Fruit fly (Drosophila melanogaster) whole organism, embryonic: Measurements from ENCODE around the gene CG15382.

Experiments used
- ATbp ChIP-seq: fragments of 200-800 bp; sonication (Bioruptor generic); optimal IDR thresholded peaks from 2 replicates; lab custom pipeline; 2017; ENCODE audit warnings: missing biosample characterization, mild to moderate bottlenecking, missing genetic modification characterization, missing genetic modification reagents
- Asciz ChIP-seq: fragments of 200-800 bp; sonication (Bioruptor generic); optimal IDR thresholded peaks from 2 replicates; lab custom pipeline; 2017; ENCODE audit warnings: missing biosample characterization, mild to moderate bottlenecking, missing genetic modification characterization, missing genetic modification reagents
- B-H1 ChIP-seq: fragments of 200-800 bp; sonication (Bioruptor generic); IDR thresholded peaks from 3 replicates; pipeline ENCODE4 v1.3.6; 2022; ENCODE audit warnings: missing biosample characterization, missing genetic modification characterization
- BtbVII ChIP-seq: fragments of 200-800 bp; sonication (Bioruptor generic); optimal IDR thresholded peaks from 3 replicates; lab custom pipeline; 2017; ENCODE audit warnings: missing biosample characterization, mild to moderate bottlenecking, missing genetic modification characterization
- C15 ChIP-seq: fragments of 200-800 bp; sonication (Bioruptor generic); IDR thresholded peaks from 3 replicates; pipeline ENCODE4 v1.3.6; 2022; ENCODE audit warnings: missing biosample characterization, missing genetic modification characterization
- CG10209 ChIP-seq: fragments of 200-800 bp; sonication (Bioruptor generic); optimal IDR thresholded peaks from 3 replicates; lab custom pipeline; 2017; ENCODE audit warnings: missing biosample characterization, mild to moderate bottlenecking, missing genetic modification characterization, missing genetic modification reagents
- CG10274 ChIP-seq: fragments of 200-800 bp; sonication (Bioruptor generic); optimal IDR thresholded peaks from 3 replicates; lab custom pipeline; 2017; ENCODE audit warnings: missing biosample characterization, mild to moderate bottlenecking, missing genetic modification characterization
- CG10979 ChIP-seq: fragments of 200-800 bp; sonication (Bioruptor generic); optimal IDR thresholded peaks from 2 replicates; lab custom pipeline; 2018; ENCODE audit warnings: missing biosample characterization, mild to moderate bottlenecking, missing genetic modification characterization, moderate library complexity
- CG11247 ChIP-seq: fragments of 200-800 bp; sonication (Bioruptor generic); IDR thresholded peaks from 2 replicates; pipeline ENCODE4 v1.3.6; 2022; ENCODE audit warnings: missing biosample characterization, missing genetic modification characterization
- CG11504 ChIP-seq: fragments of 200-800 bp; sonication (Bioruptor generic); optimal IDR thresholded peaks from 3 replicates; lab custom pipeline; 2019; ENCODE audit warnings: missing biosample characterization, mild to moderate bottlenecking, missing genetic modification characterization, moderate library complexity
- CG14014 ChIP-seq: fragments of 200-800 bp; sonication (Bioruptor generic); IDR thresholded peaks from 2 replicates; pipeline ENCODE4 v1.3.6; 2022; ENCODE audit warnings: missing biosample characterization, missing genetic modification characterization
- CG14965 ChIP-seq: fragments of 200-800 bp; sonication (Bioruptor generic); optimal IDR thresholded peaks from 2 replicates; lab custom pipeline; 2016; ENCODE audit warnings: missing biosample characterization, missing genetic modification characterization, borderline replicate concordance
- CG15601 ChIP-seq: fragments of 200-800 bp; sonication (Bioruptor generic); optimal IDR thresholded peaks from 3 replicates; lab custom pipeline; 2019; ENCODE audit warnings: missing biosample characterization, mild to moderate bottlenecking, missing genetic modification characterization, moderate library complexity
- CG17186 ChIP-seq: fragments of 200-800 bp; sonication (Bioruptor generic); optimal IDR thresholded peaks from 3 replicates; lab custom pipeline; 2017; ENCODE audit warnings: missing biosample characterization, missing genetic modification reagents, missing genetic modification characterization
- CG2116 ChIP-seq: fragments of 200-800 bp; sonication (Bioruptor generic); optimal IDR thresholded peaks from 3 replicates; lab custom pipeline; 2018; ENCODE audit warnings: missing biosample characterization, mild to moderate bottlenecking, missing genetic modification characterization
- CG2678 ChIP-seq: fragments of 200-800 bp; sonication (Bioruptor generic); optimal IDR thresholded peaks from 3 replicates; lab custom pipeline; 2019; ENCODE audit warnings: missing biosample characterization, mild to moderate bottlenecking, missing genetic modification characterization, moderate library complexity
- CG2875 ChIP-seq: fragments of 200-800 bp; sonication (Bioruptor generic); optimal IDR thresholded peaks from 2 replicates; lab custom pipeline; 2017; ENCODE audit warnings: missing biosample characterization, mild to moderate bottlenecking, missing genetic modification characterization, missing genetic modification reagents
- CG5953 ChIP-seq: fragments of 200-800 bp; sonication (Bioruptor generic); IDR thresholded peaks from 2 replicates; pipeline ENCODE4 v1.3.6; 2022; ENCODE audit warnings: missing biosample characterization, missing genetic modification characterization
- CG6765 ChIP-seq: fragments of 200-800 bp; sonication (Bioruptor generic); optimal IDR thresholded peaks from 3 replicates; lab custom pipeline; 2017; ENCODE audit warnings: missing biosample characterization, mild to moderate bottlenecking, missing genetic modification characterization
- CG8359 ChIP-seq: fragments of 200-800 bp; sonication (Bioruptor generic); optimal IDR thresholded peaks from 2 replicates; lab custom pipeline; 2017; ENCODE audit warnings: missing biosample characterization, mild to moderate bottlenecking, missing genetic modification characterization, borderline replicate concordance
- CrebB ChIP-seq: fragments of 200-800 bp; sonication (Bioruptor generic); optimal IDR thresholded peaks from 3 replicates; lab custom pipeline; 2018; ENCODE audit warnings: missing biosample characterization, mild to moderate bottlenecking, missing genetic modification characterization
- Dad ChIP-seq: fragments of 200-800 bp; sonication (Bioruptor generic); optimal IDR thresholded peaks from 3 replicates; lab custom pipeline; 2016; ENCODE audit warnings: missing biosample characterization, missing genetic modification characterization
- Doc3 ChIP-seq: fragments of 200-800 bp; sonication (Bioruptor generic); IDR thresholded peaks from 3 replicates; pipeline ENCODE4 v1.3.6; 2022; ENCODE audit warnings: missing biosample characterization, missing genetic modification characterization; ENCODE audit not compliant: partially characterized antibody
- Fer2 ChIP-seq: fragments of 200-800 bp; sonication (Bioruptor generic); optimal IDR thresholded peaks from 2 replicates; lab custom pipeline; 2018; ENCODE audit warnings: missing biosample characterization, mild to moderate bottlenecking, missing genetic modification characterization, moderate library complexity
- Fer3 ChIP-seq: fragments of 200-800 bp; sonication (Bioruptor generic); optimal IDR thresholded peaks from 2 replicates; lab custom pipeline; 2018; ENCODE audit warnings: missing biosample characterization, mild to moderate bottlenecking, missing genetic modification characterization, moderate library complexity
- Hsf ChIP-seq: fragments of 200-800 bp; sonication (Bioruptor generic); optimal IDR thresholded peaks from 3 replicates; lab custom pipeline; 2016; ENCODE audit warnings: missing biosample characterization, missing genetic modification characterization
- Kr ChIP-seq: fragments of 200-800 bp; sonication (Bioruptor generic); optimal IDR thresholded peaks from 2 replicates; lab custom pipeline; 2017; ENCODE audit warnings: missing biosample characterization, mild to moderate bottlenecking, missing genetic modification characterization
- MTF-1 ChIP-seq: fragments of 200-800 bp; sonication (Bioruptor generic); optimal IDR thresholded peaks from 2 replicates; lab custom pipeline; 2018; ENCODE audit warnings: missing biosample characterization, mild to moderate bottlenecking, missing genetic modification characterization, borderline replicate concordance
- NC2β ChIP-seq: fragments of 200-800 bp; sonication (Bioruptor generic); optimal IDR thresholded peaks from 2 replicates; lab custom pipeline; 2016; ENCODE audit warnings: missing biosample characterization, missing genetic modification characterization
- Oli ChIP-seq: fragments of 200-800 bp; sonication (Bioruptor generic); optimal IDR thresholded peaks from 2 replicates; lab custom pipeline; 2018; ENCODE audit warnings: missing biosample characterization, mild to moderate bottlenecking, missing genetic modification characterization, moderate library complexity
- Sox102F ChIP-seq: fragments of 200-800 bp; sonication (Bioruptor generic); optimal IDR thresholded peaks from 2 replicates; lab custom pipeline; 2018; ENCODE audit warnings: missing biosample characterization, mild to moderate bottlenecking, missing genetic modification characterization, moderate library complexity
- TFAM ChIP-seq: fragments of 200-800 bp; sonication (Bioruptor generic); optimal IDR thresholded peaks from 2 replicates; lab custom pipeline; 2017; ENCODE audit warnings: missing biosample characterization, missing genetic modification characterization, inconsistent platforms
- al ChIP-seq: fragments of 200-800 bp; sonication (Bioruptor generic); IDR thresholded peaks from 2 replicates; pipeline ENCODE4 v1.3.6; 2022; ENCODE audit warnings: missing biosample characterization, missing genetic modification characterization
- bab2 ChIP-seq: fragments of 200-800 bp; sonication (Bioruptor generic); optimal IDR thresholded peaks from 2 replicates; lab custom pipeline; 2016; ENCODE audit warnings: missing biosample characterization, missing genetic modification characterization
- bowl ChIP-seq: fragments of 200-800 bp; sonication (Bioruptor generic); IDR thresholded peaks from 2 replicates; pipeline ENCODE4 v1.3.6; 2022; ENCODE audit warnings: missing biosample characterization, missing genetic modification characterization
- bsh ChIP-seq, 2 experiments: fragments of 200-800 bp; sonication (Bioruptor generic); optimal IDR thresholded peaks; 2 replicates each; lab custom pipeline; 2017 to 2018; ENCODE audit warnings: mild to moderate bottlenecking in 2 of 2, missing biosample characterization in 2 of 2, missing genetic modification characterization in 2 of 2, moderate library complexity in 1 of 2
- chn ChIP-seq: fragments of 200-800 bp; sonication (Bioruptor generic); optimal IDR thresholded peaks from 2 replicates; lab custom pipeline; 2016; ENCODE audit warnings: missing biosample characterization, missing genetic modification characterization
- danr ChIP-seq: fragments of 200-800 bp; sonication (Bioruptor generic); IDR thresholded peaks from 2 replicates; pipeline ENCODE4 v1.3.6; 2022; ENCODE audit warnings: missing biosample characterization, missing genetic modification characterization
- eve ChIP-seq, 2 experiments: fragments of >200 bp; optimal IDR thresholded peaks; 2 replicates each; lab custom pipeline; 2017; ENCODE audit warnings: missing biosample characterization in 2 of 2, missing genetic modification characterization in 2 of 2
- ewg ChIP-seq: fragments of 200-800 bp; sonication (Bioruptor generic); optimal IDR thresholded peaks from 3 replicates; lab custom pipeline; 2017; ENCODE audit warnings: mild to moderate bottlenecking, missing biosample characterization, missing genetic modification reagents, missing genetic modification characterization
- fd102C ChIP-seq: fragments of 200-800 bp; sonication (Bioruptor generic); optimal IDR thresholded peaks from 2 replicates; lab custom pipeline; 2018; ENCODE audit warnings: missing biosample characterization, mild to moderate bottlenecking, missing genetic modification characterization, moderate library complexity
- fru ChIP-seq: fragments of >200 bp; optimal IDR thresholded peaks from 2 replicates; lab custom pipeline; 2017
- gem ChIP-seq: fragments of 200-800 bp; sonication (Bioruptor generic); optimal IDR thresholded peaks from 2 replicates; lab custom pipeline; 2019; ENCODE audit warnings: missing biosample characterization, mild to moderate bottlenecking, missing genetic modification characterization, moderate library complexity
- gsb ChIP-seq: fragments of 200-800 bp; sonication (Bioruptor generic); IDR thresholded peaks from 2 replicates; pipeline ENCODE4 v1.3.6; 2022; ENCODE audit warnings: missing biosample characterization, missing genetic modification characterization
- h ChIP-seq: fragments of >200 bp; optimal IDR thresholded peaks from 2 replicates; lab custom pipeline; 2017
- hth ChIP-seq: fragments of >200 bp; optimal IDR thresholded peaks from 2 replicates; lab custom pipeline; 2017; ENCODE audit warnings: inconsistent platforms
- ken ChIP-seq: fragments of 200-800 bp; sonication (Bioruptor generic); IDR thresholded peaks from 3 replicates; pipeline ENCODE4 v1.3.6; 2022; ENCODE audit warnings: missing biosample characterization, missing genetic modification characterization
- mam ChIP-seq: fragments of 200-800 bp; sonication (Bioruptor generic); optimal IDR thresholded peaks from 3 replicates; lab custom pipeline; 2016; ENCODE audit warnings: missing biosample characterization, missing genetic modification characterization
- onecut ChIP-seq: fragments of 200-800 bp; sonication (Bioruptor generic); IDR thresholded peaks from 2 replicates; pipeline ENCODE4 v1.3.6; 2022; ENCODE audit warnings: missing biosample characterization, missing genetic modification characterization
- so ChIP-seq: fragments of 200-800 bp; sonication (Bioruptor generic); IDR thresholded peaks from 3 replicates; pipeline ENCODE4 v1.3.6; 2022; ENCODE audit warnings: missing biosample characterization, missing genetic modification characterization
- unpg ChIP-seq: fragments of 200-800 bp; sonication (Bioruptor generic); optimal IDR thresholded peaks from 3 replicates; lab custom pipeline; 2018; ENCODE audit warnings: missing biosample characterization, mild to moderate bottlenecking, missing genetic modification characterization, moderate library complexity

Gene CG15382

dm6 chr2L:2189100-2189499 lies 33.5 kb downstream of the CG15382 start (continued):
- peak; percentile 42 for TF ChIP-seq ewg
- peak; percentile 52 for TF ChIP-seq Sox102F
- no peak for TF ChIP-seq Fer2 (tag; lab: Kevin White, UChicago)
- peak; percentile 67 for TF ChIP-seq CG10209 (GFP tag; lab: Kevin White, UChicago)
- no peak for TF ChIP-seq TFAM (GFP tag; lab: Kevin White, UChicago)
- TF ChIP-seq bowl (GFP tag; lab: Robert Waterston, UW), result no peak
- TF ChIP-seq Dad (GFP tag; lab: Kevin White, UChicago), result peak; percentile 39
- peak; percentile 62 for TF ChIP-seq bab2 (GFP tag; lab: Kevin White, UChicago)
- no peak for TF ChIP-seq fd102C (GFP tag; lab: Kevin White, UChicago)
- no peak for TF ChIP-seq CG11247 (GFP tag; lab: Robert Waterston, UW)
- TF ChIP-seq CG8359 (GFP tag; lab: Kevin White, UChicago), result peak; percentile 60
- TF ChIP-seq bsh (GFP tag; optimal IDR thresholded peaks at IDR 0.05; lab: Kevin White, UChicago), result peak in 1 of 2 experiments; percentile 94
- TF ChIP-seq Doc3 (GFP tag; lab: Robert Waterston, UW), result no peak
- TF ChIP-seq gem (tag; lab: Kevin White, UChicago), result peak; percentile 84
- no peak for TF ChIP-seq Fer3 (tag; lab: Kevin White, UChicago)
- no peak for TF ChIP-seq fru (lab: Kevin White, UChicago)
- no peak for TF ChIP-seq hth (lab: Kevin White, UChicago)
- TF ChIP-seq CG5953 (GFP tag; lab: Robert Waterston, UW), result no peak
- TF ChIP-seq gsb (GFP tag; lab: Robert Waterston, UW), result no peak
- TF ChIP-seq ken (GFP tag; lab: Robert Waterston, UW), result 0 out of 3 replicates have a peak, but pooled peaks have one; percentile 17
- no peak for TF ChIP-seq CG14014
- no peak for TF ChIP-seq CG10274 (GFP tag; lab: Kevin White, UChicago)
- TF ChIP-seq al (GFP tag; lab: Robert Waterston, UW), result no peak
- peak; percentile 62 for TF ChIP-seq ATbp
- TF ChIP-seq h (lab: Kevin White, UChicago), result no peak
- no peak for TF ChIP-seq CrebB
- peak; percentile 79 for TF ChIP-seq chn (GFP tag; lab: Kevin White, UChicago)
- TF ChIP-seq unpg, result peak; percentile 73
- peak; percentile 21 for TF ChIP-seq CG2116
- TF ChIP-seq eve (GFP tag; optimal IDR thresholded peaks at IDR 0.05; lab: Kevin White, UChicago), result no peak
- TF ChIP-seq Kr, result no peak
- peak; percentile 76 for TF ChIP-seq Hsf
- no peak for TF ChIP-seq CG14965
- TF ChIP-seq CG17186, result peak; percentile 13
- TF ChIP-seq B-H1 (GFP tag; lab: Robert Waterston, UW), result peak; percentile 35; the same call in 1 of the 3 replicates
- peak; percentile 83 for TF ChIP-seq CG15601 (tag; lab: Kevin White, UChicago)
- no peak for TF ChIP-seq BtbVII (GFP tag; lab: Kevin White, UChicago)
- peak; percentile 43; the same call in 1 of the 2 replicates for TF ChIP-seq onecut
- peak; percentile 56 for TF ChIP-seq CG11504 (tag; lab: Kevin White, UChicago)
- TF ChIP-seq so (GFP tag; lab: Robert Waterston, UW), result no peak
- TF ChIP-seq CG6765 (GFP tag; lab: Kevin White, UChicago), result no peak
- peak; percentile 64 for TF ChIP-seq CG2875
- peak; percentile 64 for TF ChIP-seq MTF-1 (GFP tag; lab: Kevin White, UChicago)
- TF ChIP-seq mam (GFP tag; lab: Kevin White, UChicago), result no peak
- peak; percentile 65 for TF ChIP-seq Oli (tag; lab: Kevin White, UChicago)
- TF ChIP-seq Asciz (GFP tag; lab: Kevin White, UChicago), result peak; percentile 14
- TF ChIP-seq danr, result no peak
- TF ChIP-seq C15 (GFP tag; lab: Robert Waterston, UW), result no peak
- peak; percentile 91 for TF ChIP-seq CG10979 (tag; lab: Kevin White, UChicago)
- TF ChIP-seq CG2678 (tag; lab: Kevin White, UChicago), result peak; percentile 65
- TF ChIP-seq NC2β, result peak; percentile 81
